Fruit fly (Drosophila melanogaster) whole organism, embryonic: ENCODE data around the gene Tcs4.

Experiments used
- C15 ChIP-seq: fragments of 200-800 bp; sonication (Bioruptor generic); IDR thresholded peaks from 3 replicates; pipeline ENCODE4 v1.3.6; 2022; ENCODE audit warnings: missing biosample characterization, missing genetic modification characterization
- CG11247 ChIP-seq: fragments of 200-800 bp; sonication (Bioruptor generic); IDR thresholded peaks from 2 replicates; pipeline ENCODE4 v1.3.6; 2022; ENCODE audit warnings: missing biosample characterization, missing genetic modification characterization
- CG11696 ChIP-seq: fragments of 200-800 bp; sonication (Bioruptor generic); IDR thresholded peaks from 2 replicates; pipeline ENCODE4 v1.3.6; 2022; ENCODE audit warnings: missing biosample characterization, missing genetic modification characterization
- CG12769 ChIP-seq: fragments of 200-800 bp; sonication (Bioruptor generic); optimal IDR thresholded peaks from 2 replicates; lab custom pipeline; 2019; ENCODE audit warnings: missing biosample characterization, mild to moderate bottlenecking, missing genetic modification characterization, moderate library complexity
- CG14014 ChIP-seq: fragments of 200-800 bp; sonication (Bioruptor generic); IDR thresholded peaks from 2 replicates; pipeline ENCODE4 v1.3.6; 2022; ENCODE audit warnings: missing biosample characterization, missing genetic modification characterization
- CG14050 ChIP-seq: fragments of 200-800 bp; sonication (Bioruptor generic); IDR thresholded peaks from 3 replicates; pipeline ENCODE4 v1.3.6; 2022; ENCODE audit warnings: missing biosample characterization, missing genetic modification characterization
- CG16779 ChIP-seq: fragments of 200-800 bp; sonication (Bioruptor generic); IDR thresholded peaks from 2 replicates; pipeline ENCODE4 v1.3.6; 2022; ENCODE audit warnings: missing biosample characterization, missing genetic modification characterization
- CG17912 ChIP-seq: fragments of 200-800 bp; sonication (Bioruptor generic); optimal IDR thresholded peaks from 2 replicates; lab custom pipeline; 2018; ENCODE audit warnings: missing biosample characterization, mild to moderate bottlenecking, missing genetic modification characterization
- CG18764 ChIP-seq: fragments of 200-800 bp; sonication (Bioruptor generic); optimal IDR thresholded peaks from 3 replicates; lab custom pipeline; 2016; ENCODE audit warnings: missing biosample characterization, missing genetic modification characterization
- CG30431 ChIP-seq: fragments of 200-800 bp; sonication (Bioruptor generic); optimal IDR thresholded peaks from 2 replicates; lab custom pipeline; 2017; ENCODE audit warnings: missing biosample characterization, missing genetic modification characterization
- CG3065 ChIP-seq: fragments of 200-800 bp; sonication (Bioruptor generic); optimal IDR thresholded peaks from 2 replicates; lab custom pipeline; 2016; ENCODE audit warnings: missing biosample characterization, missing genetic modification characterization
- CG3726 ChIP-seq: fragments of 200-800 bp; sonication (Bioruptor generic); IDR thresholded peaks from 3 replicates; pipeline ENCODE4, ENCODE4 v1.3.6; 2022; ENCODE audit warnings: missing biosample characterization, missing genetic modification characterization
- CG4424 ChIP-seq: fragments of 200-800 bp; sonication (Bioruptor generic); optimal IDR thresholded peaks from 3 replicates; lab custom pipeline; 2016; ENCODE audit warnings: missing biosample characterization, missing genetic modification characterization
- CG6175 ChIP-seq: fragments of 200-800 bp; sonication (Bioruptor generic); IDR thresholded peaks from 3 replicates; pipeline ENCODE4 v1.3.6; 2022; ENCODE audit warnings: missing biosample characterization, missing genetic modification characterization
- CG6689 ChIP-seq: fragments of 200-800 bp; sonication (Bioruptor generic); IDR thresholded peaks from 2 replicates; pipeline ENCODE4 v1.3.6; 2022; ENCODE audit warnings: missing biosample characterization, missing genetic modification characterization
- CG8290 ChIP-seq, 3 experiments: fragments of 200-800 bp; sonication (Bioruptor generic); optimal IDR thresholded peaks; 2 replicates each; lab custom pipeline; 2016 to 2019; ENCODE audit warnings: missing biosample characterization in 3 of 3, missing genetic modification characterization in 3 of 3, mild to moderate bottlenecking in 2 of 3, moderate library complexity in 1 of 3
- CHES-1-like ChIP-seq: fragments of 200-800 bp; sonication (Bioruptor generic); optimal IDR thresholded peaks from 2 replicates; lab custom pipeline; 2016; ENCODE audit warnings: missing biosample characterization, missing genetic modification characterization
- D19B ChIP-seq: fragments of 200-800 bp; sonication (Bioruptor generic); optimal IDR thresholded peaks from 2 replicates; lab custom pipeline; 2017; ENCODE audit warnings: missing biosample characterization, mild to moderate bottlenecking, missing genetic modification characterization
- Fer1 ChIP-seq: fragments of 200-800 bp; sonication (Bioruptor generic); optimal IDR thresholded peaks from 2 replicates; lab custom pipeline; 2017; ENCODE audit warnings: missing biosample characterization, mild to moderate bottlenecking, missing genetic modification characterization
- H15 ChIP-seq: fragments of 200-800 bp; sonication (Bioruptor generic); IDR thresholded peaks from 3 replicates; pipeline ENCODE4 v1.3.6; 2022; ENCODE audit warnings: missing biosample characterization, missing genetic modification characterization
- Max ChIP-seq: fragments of 200-800 bp; sonication (Bioruptor generic); optimal IDR thresholded peaks from 2 replicates; lab custom pipeline; 2016; ENCODE audit warnings: missing biosample characterization, mild to moderate bottlenecking, missing genetic modification characterization
- NC2α ChIP-seq: fragments of 200-800 bp; sonication (Bioruptor generic); optimal IDR thresholded peaks from 2 replicates; lab custom pipeline; 2016; ENCODE audit warnings: missing biosample characterization, missing genetic modification characterization
- NFAT ChIP-seq: fragments of 200-800 bp; sonication (Bioruptor generic); IDR thresholded peaks from 2 replicates; pipeline ENCODE4 v1.3.6; 2022; ENCODE audit warnings: missing biosample characterization, missing genetic modification characterization
- Nf-YB ChIP-seq: fragments of 200-800 bp; sonication (Bioruptor generic); optimal IDR thresholded peaks from 3 replicates; lab custom pipeline; 2019; ENCODE audit warnings: missing biosample characterization, mild to moderate bottlenecking, missing genetic modification characterization, moderate library complexity
- Nf-YC ChIP-seq: fragments of 200-800 bp; optimal IDR thresholded peaks from 3 replicates; lab custom pipeline; 2019; ENCODE audit warnings: missing biosample characterization, mild to moderate bottlenecking, missing genetic modification characterization, moderate library complexity
- Six4 ChIP-seq: fragments of 200-800 bp; sonication (Bioruptor generic); optimal IDR thresholded peaks from 2 replicates; lab custom pipeline; 2016; ENCODE audit warnings: missing biosample characterization, missing genetic modification characterization
- Xbp1 ChIP-seq: fragments of 200-800 bp; sonication (Bioruptor generic); optimal IDR thresholded peaks from 3 replicates; lab custom pipeline; 2016; ENCODE audit warnings: missing biosample characterization, mild to moderate bottlenecking, missing genetic modification characterization
- ac ChIP-seq: fragments of 200-800 bp; sonication (Bioruptor generic); optimal IDR thresholded peaks from 3 replicates; lab custom pipeline; 2017; ENCODE audit warnings: missing biosample characterization, mild to moderate bottlenecking, missing genetic modification characterization
- bsh ChIP-seq, 2 experiments: fragments of 200-800 bp; sonication (Bioruptor generic); optimal IDR thresholded peaks; 2 replicates each; lab custom pipeline; 2017 to 2018; ENCODE audit warnings: mild to moderate bottlenecking in 2 of 2, missing biosample characterization in 2 of 2, missing genetic modification characterization in 2 of 2, moderate library complexity in 1 of 2
- btn ChIP-seq: fragments of 200-800 bp; sonication (Bioruptor generic); optimal IDR thresholded peaks from 2 replicates; lab custom pipeline; 2016; ENCODE audit warnings: missing biosample characterization, missing genetic modification characterization
- chif ChIP-seq, 2 experiments: fragments of 200-800 bp; sonication (Bioruptor generic); optimal IDR thresholded peaks; 3 replicates each; lab custom pipeline; 2016; ENCODE audit warnings: missing biosample characterization in 2 of 2, missing genetic modification characterization in 2 of 2
- chm ChIP-seq: fragments of 200-800 bp; sonication (Bioruptor generic); IDR thresholded peaks from 2 replicates; pipeline ENCODE4 v1.3.6; 2022; ENCODE audit warnings: missing biosample characterization, missing genetic modification characterization
- chn ChIP-seq: fragments of 200-800 bp; sonication (Bioruptor generic); optimal IDR thresholded peaks from 2 replicates; lab custom pipeline; 2016; ENCODE audit warnings: missing biosample characterization, missing genetic modification characterization
- fd64A ChIP-seq: fragments of 200-800 bp; sonication (Bioruptor generic); optimal IDR thresholded peaks from 3 replicates; lab custom pipeline; 2018; ENCODE audit warnings: missing biosample characterization, mild to moderate bottlenecking, missing genetic modification characterization
- gfzf ChIP-seq: fragments of 200-800 bp; sonication (Bioruptor generic); optimal IDR thresholded peaks from 2 replicates; lab custom pipeline; 2016; ENCODE audit warnings: missing biosample characterization, mild to moderate bottlenecking, missing genetic modification characterization, moderate library complexity
- grn ChIP-seq: fragments of 200-800 bp; sonication (Bioruptor generic); optimal IDR thresholded peaks from 3 replicates; lab custom pipeline; 2017; ENCODE audit warnings: missing biosample characterization, missing genetic modification characterization
- her ChIP-seq: fragments of 200-800 bp; sonication (Bioruptor generic); optimal IDR thresholded peaks from 2 replicates; lab custom pipeline; 2016; ENCODE audit warnings: missing biosample characterization, missing genetic modification characterization
- inv ChIP-seq: fragments of 200-800 bp; sonication (Bioruptor generic); IDR thresholded peaks from 2 replicates; pipeline ENCODE4 v1.3.6; 2022; ENCODE audit warnings: missing biosample characterization, missing genetic modification characterization; ENCODE audit not compliant: partially characterized antibody
- kah ChIP-seq: fragments of 200-800 bp; sonication (Bioruptor generic); optimal IDR thresholded peaks from 2 replicates; lab custom pipeline; 2018; ENCODE audit warnings: missing biosample characterization, mild to moderate bottlenecking, missing genetic modification characterization
- kni ChIP-seq: fragments of 200-800 bp; sonication (Bioruptor generic); optimal IDR thresholded peaks from 3 replicates; lab custom pipeline; 2017; ENCODE audit warnings: mild to moderate bottlenecking, missing biosample characterization, missing genetic modification reagents, missing genetic modification characterization
- lab ChIP-seq: fragments of 200-800 bp; sonication (Bioruptor generic); optimal IDR thresholded peaks from 3 replicates; lab custom pipeline; 2017; ENCODE audit warnings: missing biosample characterization, missing genetic modification characterization, mild to moderate bottlenecking, moderate library complexity, missing genetic modification reagents
- mam ChIP-seq: fragments of 200-800 bp; sonication (Bioruptor generic); optimal IDR thresholded peaks from 3 replicates; lab custom pipeline; 2016; ENCODE audit warnings: missing biosample characterization, missing genetic modification characterization
- onecut ChIP-seq: fragments of 200-800 bp; sonication (Bioruptor generic); IDR thresholded peaks from 2 replicates; pipeline ENCODE4 v1.3.6; 2022; ENCODE audit warnings: missing biosample characterization, missing genetic modification characterization
- psq ChIP-seq: fragments of 200-800 bp; sonication (Bioruptor generic); optimal IDR thresholded peaks from 2 replicates; lab custom pipeline; 2017; ENCODE audit warnings: missing biosample characterization, missing genetic modification characterization
- ro ChIP-seq: fragments of 200-800 bp; sonication (Bioruptor generic); IDR thresholded peaks from 2 replicates; pipeline ENCODE4 v1.3.6; 2022; ENCODE audit warnings: missing biosample characterization, missing genetic modification characterization
- slp2 ChIP-seq: fragments of 200-800 bp; sonication (Bioruptor generic); optimal IDR thresholded peaks from 2 replicates; lab custom pipeline; 2016; ENCODE audit warnings: missing biosample characterization, missing genetic modification characterization
- sqz ChIP-seq: fragments of 200-800 bp; sonication (Bioruptor generic); optimal IDR thresholded peaks from 3 replicates; lab custom pipeline; 2018; ENCODE audit warnings: missing biosample characterization, mild to moderate bottlenecking, missing genetic modification characterization
- stwl ChIP-seq: fragments of 200-800 bp; sonication (Bioruptor generic); optimal IDR thresholded peaks from 3 replicates; lab custom pipeline; 2018; ENCODE audit warnings: missing biosample characterization, mild to moderate bottlenecking, missing genetic modification characterization, moderate library complexity
- tup ChIP-seq: fragments of 200-800 bp; sonication (Bioruptor generic); optimal IDR thresholded peaks from 2 replicates; lab custom pipeline; 2016; ENCODE audit warnings: missing biosample characterization, mild to moderate bottlenecking, missing genetic modification characterization, moderate library complexity
- zen ChIP-seq: fragments of 200-800 bp; sonication (Bioruptor generic); optimal IDR thresholded peaks from 3 replicates; lab custom pipeline; 2018; ENCODE audit warnings: missing biosample characterization, mild to moderate bottlenecking, missing genetic modification characterization, moderate library complexity

Gene Tcs4

dm6 chrX:19663196-19663858 lies 38.2 kb downstream of the Tcs4 start (continued):
- TF ChIP-seq C15 (GFP tag; lab: Robert Waterston, UW) (no peak), mam (GFP tag; lab: Kevin White, UChicago) (no peak), CG18764 (no peak), Nf-YB (GFP tag; lab: Kevin White, UChicago) (no peak), chn (GFP tag; lab: Kevin White, UChicago) (no peak), btn (no peak), kni (GFP tag; lab: Kevin White, UChicago) (peak; percentile 50), sqz (GFP tag; lab: Kevin White, UChicago) (no peak), CG3726 (GFP tag; lab: Robert Waterston, UW) (no peak), Six4 (GFP tag; lab: Kevin White, UChicago) (peak; percentile 41), grn (GFP tag; lab: Kevin White, UChicago) (no peak), lab (GFP tag; lab: Kevin White, UChicago) (peak; percentile 50), CG4424 (peak; percentile 45), CG12769 (tag; lab: Kevin White, UChicago) (no peak), chif (GFP tag; optimal IDR thresholded peaks at IDR 0.05; lab: Kevin White, UChicago) (peak in 1 of 2 experiments; percentile 3), her (GFP tag; lab: Kevin White, UChicago) (no peak), kah (GFP tag; lab: Kevin White, UChicago) (peak; percentile 12), CG3065 (GFP tag; lab: Kevin White, UChicago) (no peak), CG14014 (no peak; the same call in 1 of the 2 replicates), onecut (no peak), fd64A (no peak), CG11247 (GFP tag; lab: Robert Waterston, UW) (no peak; the same call in 1 of the 2 replicates), ac (GFP tag; lab: Kevin White, UChicago) (no peak), bsh (GFP tag; optimal IDR thresholded peaks at IDR 0.05; lab: Kevin White, UChicago) (peak in 1 of 2 experiments; percentile 31), CHES-1-like (GFP tag; lab: Kevin White, UChicago) (no peak), chm (GFP tag; lab: Robert Waterston, UW) (no peak), slp2 (no peak), NC2α (GFP tag; lab: Kevin White, UChicago) (no peak), ro (GFP tag; lab: Robert Waterston, UW) (no peak), CG8290 (GFP tag; optimal IDR thresholded peaks at IDR 0.05; lab: Kevin White, UChicago) (no peak), CG8290 (tag; optimal IDR thresholded peaks at IDR 0.05; lab: Kevin White, UChicago) (no peak), Nf-YC (tag; lab: Kevin White, UChicago) (peak; percentile 62), CG30431 (peak; percentile 4), zen (peak; percentile 58), Fer1 (GFP tag; lab: Kevin White, UChicago) (no peak), CG6175 (GFP tag; lab: Robert Waterston, UW) (peak; percentile 94), CG6689 (GFP tag; lab: Robert Waterston, UW) (peak; percentile 29; the same call in 1 of the 2 replicates), inv (GFP tag; lab: Robert Waterston, UW) (no peak), psq (GFP tag; lab: Kevin White, UChicago) (no peak), gfzf (no peak), Xbp1 (GFP tag; lab: Kevin White, UChicago) (peak; percentile 38), stwl (tag; lab: Kevin White, UChicago) (no peak), CG16779 (GFP tag; lab: Robert Waterston, UW) (no peak), tup (GFP tag; lab: Kevin White, UChicago) (no peak), NFAT (no peak), CG17912 (no peak), D19B (GFP tag; lab: Kevin White, UChicago) (peak; percentile 32), CG11696 (GFP tag; lab: Robert Waterston, UW) (no peak), Max (GFP tag; lab: Kevin White, UChicago) (peak; percentile 58), CG14050 (GFP tag; lab: Robert Waterston, UW) (no peak), H15 (GFP tag; lab: Robert Waterston, UW) (no peak)
